Fruit fly (Drosophila melanogaster) ovary, adult (tissue): ENCODE data around the gene anchor.

Experiments used
- CG17801 ChIP-seq: fragments of 200-800 bp; optimal IDR thresholded peaks from 2 replicates; lab custom pipeline; 2019; ENCODE audit warnings: missing biosample characterization, mild to moderate bottlenecking, missing genetic modification characterization, moderate library complexity; ENCODE audit not compliant: partially characterized antibody

anchor gene

dm6 chr3L:17590455-17591216, 31.0 kb upstream of the anchor start:
- no peak for TF ChIP-seq CG17801

DNA sequence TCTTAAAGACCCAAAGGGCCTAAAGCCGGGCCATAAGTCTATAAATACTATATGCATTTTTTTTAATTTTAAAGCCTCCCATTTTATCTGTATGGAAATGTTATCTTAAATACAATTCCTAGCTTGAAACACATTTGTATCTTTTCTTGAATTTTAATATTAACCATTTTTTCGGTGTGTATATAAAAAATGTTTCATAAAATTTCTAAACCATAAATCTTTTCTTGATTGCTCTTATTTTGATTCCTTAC, 30.5 kb upstream of the anchor start:
- no peak for TF ChIP-seq CG17801

DNA sequence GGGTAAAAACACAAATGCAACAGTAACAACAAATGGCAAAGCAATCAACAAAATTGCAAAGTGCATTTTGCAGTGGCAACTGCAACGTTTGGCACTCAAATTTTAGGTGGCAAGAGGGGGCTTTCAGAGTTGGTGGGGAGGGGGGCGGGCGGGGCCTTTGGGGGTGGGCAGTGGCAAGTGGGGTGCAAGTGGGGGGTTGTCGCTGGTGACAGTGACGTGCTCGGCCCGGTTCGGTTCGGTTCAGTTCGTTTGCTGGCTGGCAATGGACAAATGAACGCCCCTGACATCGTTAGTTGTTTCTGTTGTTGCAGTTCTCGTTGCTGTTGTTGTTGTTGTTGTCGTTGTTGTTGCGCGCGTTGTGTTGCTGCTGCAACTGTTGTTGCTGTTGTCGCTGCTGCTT, 28.4 kb upstream of the anchor start:
- TF ChIP-seq CG17801 = no peak

DNA sequence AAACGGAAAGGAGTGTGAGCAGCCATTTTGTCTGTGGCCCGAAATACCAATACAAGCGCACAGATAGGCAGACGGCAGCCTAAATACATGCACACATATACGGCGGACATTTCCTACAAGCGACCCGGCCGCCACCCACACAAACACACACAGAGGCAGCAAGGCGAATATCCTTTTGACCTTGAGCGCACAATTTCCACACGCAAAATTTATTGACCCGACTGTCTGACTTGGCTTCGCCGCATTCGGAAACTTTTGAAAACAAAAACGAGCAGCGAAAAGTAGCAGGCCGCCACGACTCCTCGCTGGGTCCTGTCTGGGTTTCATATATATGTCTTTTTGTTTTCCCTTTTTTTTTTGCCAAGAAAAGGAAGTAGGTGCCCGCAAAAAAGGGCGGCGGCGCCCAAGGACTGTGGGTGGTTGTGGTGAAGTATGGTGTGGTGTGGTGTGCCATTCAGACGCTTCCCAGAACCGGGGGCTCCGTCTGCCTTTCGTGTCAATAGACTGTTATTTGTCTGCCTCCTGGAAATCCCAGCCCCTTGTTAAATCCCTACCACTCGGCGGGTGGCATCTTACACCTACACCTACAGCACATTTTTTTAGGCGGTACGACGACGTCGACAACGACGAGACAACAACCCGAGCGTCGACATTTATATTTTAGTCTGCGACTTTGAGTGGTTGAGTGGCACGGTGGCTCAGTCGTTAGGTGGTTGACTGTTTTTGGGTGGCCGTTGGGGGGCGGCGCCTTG, 25.6 kb upstream of the anchor start:
- no peak for TF ChIP-seq CG17801

DNA sequence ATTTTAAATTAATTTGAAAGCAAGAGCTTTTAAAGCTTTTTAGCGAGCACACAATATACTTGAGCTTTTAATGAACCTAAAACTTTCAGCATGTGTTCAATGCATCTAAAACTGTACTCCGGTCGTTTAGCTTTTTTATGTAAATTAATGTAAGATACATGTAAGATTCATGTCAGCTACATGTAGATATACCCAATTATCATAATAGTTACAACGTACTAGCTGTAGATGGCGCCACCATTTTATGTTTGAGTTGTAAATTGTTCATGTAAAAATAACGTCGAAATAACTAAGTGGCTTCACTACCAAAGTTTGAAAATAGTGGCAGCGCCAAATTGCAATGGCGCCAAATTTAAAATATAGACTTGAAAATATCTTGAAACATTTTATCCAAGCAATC, 24.7 kb upstream of the anchor start:
- peak; percentile 87 for TF ChIP-seq CG17801

dm6 chr3L:17603528-17604414, 17.9 kb upstream of the anchor start:
- no peak for TF ChIP-seq CG17801

- no peak for TF ChIP-seq CG17801
Measured at dm6 chr3L:17604891-17605290, 16.7 kb upstream of the anchor start.

- TF ChIP-seq CG17801 = no peak
Measured at dm6 chr3L:17606629-17607287, 14.9 kb upstream of the anchor start.

dm6 chr3L:17608185-17609067, 13.2 kb upstream of the anchor start:
- no peak for TF ChIP-seq CG17801

DNA sequence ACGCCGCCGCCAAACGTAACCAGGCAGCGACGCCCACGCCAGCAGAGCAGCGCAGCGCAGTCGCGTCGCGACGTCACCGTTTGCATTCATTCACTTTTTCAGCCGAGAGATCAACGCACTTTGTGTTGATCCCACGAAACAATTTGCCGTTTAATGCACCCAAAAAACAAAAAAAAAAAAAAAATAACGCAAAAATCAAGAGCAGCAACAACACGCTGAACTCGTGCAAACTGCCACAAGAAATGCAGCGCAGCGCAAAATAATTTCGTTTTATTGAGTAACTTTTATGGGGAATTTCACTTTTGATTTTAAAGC, 12.6 kb upstream of the anchor start:
- TF ChIP-seq CG17801 = no peak

DNA sequence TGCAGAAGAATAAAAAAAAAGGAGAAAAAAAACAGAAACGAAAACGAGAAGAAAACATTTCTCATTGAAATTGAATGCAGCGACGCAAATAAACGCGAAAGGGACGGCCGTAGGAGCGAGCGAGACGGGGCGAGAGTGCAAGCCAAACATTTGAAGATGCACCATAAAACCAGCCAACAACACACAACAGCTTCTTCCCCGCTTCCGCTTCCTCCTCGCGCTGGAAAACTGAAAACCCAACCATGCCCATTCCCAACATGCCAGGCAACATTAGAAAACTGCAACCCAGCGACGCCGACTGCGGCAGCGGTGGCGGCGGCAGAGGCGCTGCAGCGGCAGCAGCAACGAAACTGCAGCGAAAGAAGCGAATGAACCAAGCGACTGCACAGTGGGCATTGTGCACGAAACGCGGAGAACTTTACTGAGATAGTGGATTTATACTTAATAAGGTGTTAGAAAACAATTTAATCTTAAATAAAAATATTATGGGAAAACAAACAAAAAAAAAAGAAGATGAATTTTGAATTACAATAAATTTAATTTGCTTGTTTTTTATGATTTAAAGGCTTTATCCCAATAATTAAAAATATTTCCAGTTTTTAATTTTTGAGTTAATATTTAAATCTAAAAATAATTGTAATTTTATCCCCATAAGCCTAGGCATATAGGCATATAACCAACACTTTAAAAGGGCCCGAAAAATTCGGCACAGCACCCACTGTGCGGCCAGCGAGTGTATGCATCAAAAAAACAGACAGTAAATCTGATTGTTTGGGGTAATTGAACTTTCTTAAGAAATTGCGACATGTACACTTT, 10.5 kb upstream of the anchor start:
- peak; percentile 31 for TF ChIP-seq CG17801

dm6 chr3L:17611864-17612505, 9.6 kb upstream of the anchor start:
- peak; percentile 14 for TF ChIP-seq CG17801

DNA sequence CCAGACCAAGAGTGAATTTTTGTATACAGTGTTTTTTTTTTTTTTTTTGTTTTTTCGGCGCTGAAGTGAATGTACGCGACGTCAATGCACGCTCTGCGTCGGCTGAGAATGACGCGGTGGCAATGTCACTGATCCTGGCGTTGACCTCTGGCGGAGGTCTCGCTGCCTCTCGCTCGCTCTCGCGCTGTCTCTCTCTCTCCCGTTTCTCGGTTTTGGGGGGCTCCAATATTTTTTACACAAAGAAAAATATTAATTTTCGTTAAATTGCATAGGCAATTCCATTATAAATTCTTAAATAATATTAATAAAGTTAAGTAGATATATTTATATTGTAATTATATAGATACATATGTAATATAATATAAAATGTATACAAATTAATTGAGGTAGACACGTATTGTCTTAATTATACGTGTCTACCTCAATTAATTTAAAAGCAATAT, 8.3 kb upstream of the anchor start:
- TF ChIP-seq CG17801 = no peak

DNA sequence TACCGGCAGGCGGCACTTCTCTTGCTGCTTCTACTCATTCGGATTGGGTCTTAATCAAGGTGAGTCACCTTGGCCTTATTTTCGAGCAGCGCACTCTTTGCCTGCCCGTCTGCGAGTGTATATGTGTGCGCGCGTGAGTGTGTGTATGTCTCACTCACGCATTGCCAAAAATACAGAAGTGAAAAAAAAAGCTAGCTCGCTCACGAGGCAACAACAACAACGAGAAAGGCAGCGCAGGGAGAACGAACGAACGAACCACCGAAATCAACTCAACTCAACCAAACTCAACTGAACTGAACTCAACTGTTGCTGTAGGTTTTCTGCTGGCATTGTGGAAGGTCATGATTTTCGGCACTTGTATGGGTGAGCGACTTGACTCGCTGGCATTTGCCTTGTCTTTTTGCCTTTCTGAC, 7.6 kb upstream of the anchor start:
- no peak for TF ChIP-seq CG17801
